Worm (Caenorhabditis elegans) whole organism, L3 larva: ENCODE data around the gene F35H8.2.

Experiments
- ama-1 ChIP-seq: fragments of 150-350 bp; optimal IDR thresholded peaks from 2 replicates; lab custom pipeline; 2018
- ceh-82 ChIP-seq: fragments of 150-350 bp; optimal IDR thresholded peaks from 2 replicates; lab custom pipeline; 2014; ENCODE audit warnings: missing biosample characterization, missing genetic modification characterization
- daf-12 ChIP-seq: fragments of 150-350 bp; optimal IDR thresholded peaks from 2 replicates; lab custom pipeline; 2014; ENCODE audit warnings: missing biosample characterization, missing genetic modification reagents, missing genetic modification characterization
- fkh-10 ChIP-seq: sonication (generic microtip); optimal IDR thresholded peaks from 2 replicates; lab custom pipeline; 2017; ENCODE audit warnings: missing biosample characterization, missing genetic modification reagents, missing genetic modification characterization
- lin-15B ChIP-seq: fragments of 150-350 bp; optimal IDR thresholded peaks from 2 replicates; lab custom pipeline; 2014; ENCODE audit warnings: missing biosample characterization, missing genetic modification characterization
- mdl-1 ChIP-seq: fragments of 150-350 bp; optimal IDR thresholded peaks from 2 replicates; lab custom pipeline; 2014; ENCODE audit warnings: missing biosample characterization, missing genetic modification characterization
- nhr-11 ChIP-seq: fragments of 150-350 bp; optimal IDR thresholded peaks from 2 replicates; lab custom pipeline; 2014; ENCODE audit warnings: missing biosample characterization, missing genetic modification characterization
- nhr-12 ChIP-seq: fragments of 150-350 bp; optimal IDR thresholded peaks from 2 replicates; lab custom pipeline; 2014; ENCODE audit warnings: missing biosample characterization, missing genetic modification characterization
- nhr-25 ChIP-seq: sonication (generic microtip); optimal IDR thresholded peaks from 2 replicates; lab custom pipeline; 2017; ENCODE audit warnings: missing biosample characterization, missing genetic modification characterization
- nhr-28 ChIP-seq: fragments of 150-350 bp; optimal IDR thresholded peaks from 2 replicates; lab custom pipeline; 2014; ENCODE audit warnings: missing biosample characterization, missing genetic modification characterization
- skn-1 ChIP-seq: fragments of 150-350 bp; optimal IDR thresholded peaks from 2 replicates; lab custom pipeline; 2014; ENCODE audit warnings: missing biosample characterization, missing genetic modification characterization
- tbx-2 ChIP-seq: sonication (generic microtip); optimal IDR thresholded peaks from 2 replicates; lab custom pipeline; 2016; ENCODE audit warnings: mild to moderate bottlenecking, missing genetic modification characterization, missing compliant biosample characterization
- zag-1 ChIP-seq: fragments of 150-350 bp; optimal IDR thresholded peaks from 2 replicates; lab custom pipeline; 2014; ENCODE audit warnings: missing biosample characterization, missing genetic modification characterization
- ztf-4 ChIP-seq: fragments of 150-350 bp; optimal IDR thresholded peaks from 2 replicates; lab custom pipeline; 2014; ENCODE audit warnings: missing biosample characterization, missing genetic modification characterization

DNA sequence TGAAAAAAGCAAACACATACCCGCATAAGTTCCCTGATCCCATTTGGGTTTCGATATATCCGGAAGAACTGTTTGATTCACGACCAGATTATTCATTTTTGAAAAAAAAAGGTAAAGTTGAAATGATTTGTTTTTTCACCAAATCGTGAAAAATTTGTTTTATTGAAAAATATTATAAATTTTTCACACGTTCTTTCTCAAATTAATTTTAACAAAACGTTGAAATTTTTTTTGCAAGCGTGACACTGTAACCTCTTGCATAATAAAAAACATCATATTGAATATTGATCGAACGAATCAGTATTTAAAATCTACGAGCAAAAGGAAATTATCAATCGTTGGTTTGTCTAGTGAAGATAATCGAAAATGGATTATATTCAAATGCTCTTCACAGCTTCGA, 36.5 kb upstream of the F35H8.2 start, which contains the start of the genes sfxn-1.1 and AH6.3:
- TF ChIP-seq mdl-1 (tag; lab: Kevin White, UChicago) = no peak
- no peak for TF ChIP-seq skn-1
- no peak for TF ChIP-seq tbx-2 (tag; lab: Kevin White, UChicago)
- no peak for TF ChIP-seq zag-1 (tag; lab: Kevin White, UChicago)
- no peak for TF ChIP-seq nhr-28 (tag; lab: Kevin White, UChicago)
- no peak for TF ChIP-seq ama-1 (lab: Kevin White, UChicago)
- no peak for TF ChIP-seq ztf-4 (tag; lab: Kevin White, UChicago)
- TF ChIP-seq fkh-10 = no peak
- no peak for TF ChIP-seq ceh-82 (tag; lab: Kevin White, UChicago)
- no peak for TF ChIP-seq nhr-12 (tag; lab: Kevin White, UChicago)
- no peak for TF ChIP-seq daf-12
- no peak for TF ChIP-seq lin-15B
- TF ChIP-seq nhr-11 (tag; lab: Kevin White, UChicago) = no peak
- TF ChIP-seq nhr-25 (tag; lab: Kevin White, UChicago) = no peak
